Worm (Caenorhabditis elegans): ENCODE measurements around the gene iff-1.

Gene iff-1

DNA sequence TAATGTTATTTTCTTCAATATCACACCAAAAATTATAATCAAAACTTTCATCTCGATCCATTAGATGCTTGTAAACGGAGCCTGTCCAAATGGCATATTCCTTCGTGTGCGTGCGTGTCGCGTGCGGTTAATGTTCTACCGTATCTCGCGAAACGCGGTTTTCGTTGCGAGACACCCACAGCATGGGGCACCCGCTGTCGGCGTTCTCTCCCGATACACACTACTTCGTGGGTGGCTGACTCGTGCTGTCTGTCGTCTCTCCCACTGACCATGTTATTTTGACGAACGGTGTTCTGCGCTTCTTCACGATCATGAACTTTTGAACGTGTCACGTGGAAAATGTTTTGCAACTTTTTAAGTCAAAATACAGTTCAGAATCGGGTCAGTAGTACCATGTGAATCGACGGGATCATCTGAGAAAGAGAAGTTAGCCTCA, 18.5 kb upstream of the iff-1 start (continued):
- TF ChIP-seq madf-5 (GFP tag; IDR thresholded peaks at IDR 0.05) = peak; percentile 80 to 90; a peak in 2 of 4 replicates
- TF ChIP-seq ZK337.2 (GFP tag; IDR thresholded peaks at IDR 0.05) = peak; percentile 78; the same call in 1 of the 2 replicates
- peak; percentile 99 for TF ChIP-seq hmg-1.1 (GFP tag; IDR thresholded peaks at IDR 0.05)
- peak; percentile 92 for TF ChIP-seq madf-9 (GFP tag; conservative IDR thresholded peaks at IDR 0.05)
- peak; percentile 96 for TF ChIP-seq duxl-1 (tag; optimal IDR thresholded peaks at IDR 0.05; ENCODE audit: poor library complexity)
- peak; percentile 95 for TF ChIP-seq spr-1 (tag; optimal IDR thresholded peaks at IDR 0.05)
- peak; percentile 99 for TF ChIP-seq mxl-3 (GFP tag; optimal IDR thresholded peaks at IDR 0.05)
- peak; percentile 99 for TF ChIP-seq dve-1 (tag; optimal IDR thresholded peaks at IDR 0.05; ENCODE audit: insufficient read depth)
- TF ChIP-seq daf-12 (tag; optimal IDR thresholded peaks at IDR 0.05) = no peak
- TF ChIP-seq php-3 (GFP tag; IDR thresholded peaks at IDR 0.05) = peak; percentile 96
- peak; percentile 99 to 100 for TF ChIP-seq lsy-2 (tag; optimal IDR thresholded peaks at IDR 0.05)
- TF ChIP-seq lin-39 (tag; optimal IDR thresholded peaks at IDR 0.05) = peak; percentile 78
- peak; percentile 82 for TF ChIP-seq zip-2 (tag; optimal IDR thresholded peaks at IDR 0.05)
- TF ChIP-seq F44E2.7 (GFP tag; IDR thresholded peaks at IDR 0.05) = peak; percentile 73; the same call in 1 of the 2 replicates
- no peak for TF ChIP-seq ceh-62 (tag; optimal IDR thresholded peaks at IDR 0.05)
- 0 out of 2 replicates have a peak, but pooled peaks have one; percentile 56 for TF ChIP-seq dmd-8 (GFP tag; IDR thresholded peaks at IDR 0.05)
- peak; percentile 95 for TF ChIP-seq ama-1 (optimal IDR thresholded peaks at IDR 0.05)
- peak; percentile 97 for TF ChIP-seq nhr-42 (GFP tag; IDR thresholded peaks at IDR 0.05)
- TF ChIP-seq ceh-28 (tag; optimal IDR thresholded peaks at IDR 0.05) = no peak
- TF ChIP-seq daf-8 (GFP tag; IDR thresholded peaks at IDR 0.05) = 0 out of 2 replicates have a peak, but pooled peaks have one; percentile 51
- TF ChIP-seq hlh-11 (tag; optimal IDR thresholded peaks at IDR 0.05) = peak; percentile 100
- TF ChIP-seq lin-29 (GFP tag; IDR thresholded peaks at IDR 0.05) = peak; percentile 94
- no peak for TF ChIP-seq lin-15B (tag; optimal IDR thresholded peaks at IDR 0.05)
- TF ChIP-seq mxl-2 (GFP tag; conservative IDR thresholded peaks at IDR 0.05) = peak; percentile 93
- peak in 1 of 2 experiments; percentile 100 for TF ChIP-seq unc-62 (GFP tag; optimal IDR thresholded peaks at IDR 0.05 in 1 of 2)
- TF ChIP-seq unc-62 (tag; optimal IDR thresholded peaks at IDR 0.05) = no peak
- peak; percentile 99 for TF ChIP-seq nhr-11 (tag; optimal IDR thresholded peaks at IDR 0.05)
- peak; percentile 48; the same call in 1 of the 2 replicates for TF ChIP-seq zip-11 (GFP tag; IDR thresholded peaks at IDR 0.05)
- TF ChIP-seq F37D6.2 (tag; optimal IDR thresholded peaks at IDR 0.05) = peak; percentile 95
- peak; percentile 98 for TF ChIP-seq rbr-2 (tag; optimal IDR thresholded peaks at IDR 0.05)
- TF ChIP-seq F10B5.3 (tag; optimal IDR thresholded peaks at IDR 0.05) = peak; percentile 91
- peak; percentile 65 for TF ChIP-seq lim-7 (GFP tag; IDR thresholded peaks at IDR 0.05)
- TF ChIP-seq daf-16 (GFP tag; optimal IDR thresholded peaks at IDR 0.05) = peak; percentile 77 to 92
- peak; percentile 91 for TF ChIP-seq daf-16 (tag; optimal IDR thresholded peaks at IDR 0.05)
- TF ChIP-seq lin-13 (GFP tag; optimal IDR thresholded peaks at IDR 0.05) = peak; percentile 91
- TF ChIP-seq ctbp-1 (GFP tag; IDR thresholded peaks at IDR 0.05) = peak; percentile 98
- TF ChIP-seq ces-1 (GFP tag; optimal IDR thresholded peaks at IDR 0.05) = no peak
- peak; percentile 80 for TF ChIP-seq zag-1 (tag; optimal IDR thresholded peaks at IDR 0.05)
- peak; percentile 96 for TF ChIP-seq Y105C5A.15 (GFP tag; IDR thresholded peaks at IDR 0.05)
- TF ChIP-seq F26F4.8 (GFP tag; conservative IDR thresholded peaks at IDR 0.05) = no peak
- 0 out of 2 replicates have a peak, but pooled peaks have one; percentile 66 for TF ChIP-seq tag-97 (GFP tag; IDR thresholded peaks at IDR 0.05)
- TF ChIP-seq F49E8.2 (tag; optimal IDR thresholded peaks at IDR 0.05; ENCODE audit: borderline replicate concordance) = no peak
- TF ChIP-seq set-16 (GFP tag; IDR thresholded peaks at IDR 0.05) = peak; percentile 91
- TF ChIP-seq egl-27 (tag; optimal IDR thresholded peaks at IDR 0.05) = peak; percentile 19
- peak; percentile 37 for TF ChIP-seq unc-39 (tag; optimal IDR thresholded peaks at IDR 0.05)
- peak; percentile 98 for TF ChIP-seq ceh-20 (GFP tag; IDR thresholded peaks at IDR 0.05)
- peak; percentile 98 for TF ChIP-seq egl-43 (GFP tag; IDR thresholded peaks at IDR 0.05)
- TF ChIP-seq Y75B8A.6 (GFP tag; IDR thresholded peaks at IDR 0.05) = peak; percentile 95
- TF ChIP-seq nhr-25 (tag; optimal IDR thresholded peaks at IDR 0.05; ENCODE audit: borderline replicate concordance, insufficient read depth) = peak; percentile 98
- peak; percentile 98 for TF ChIP-seq lin-1 (GFP tag; IDR thresholded peaks at IDR 0.05)
- peak; percentile 83 for TF ChIP-seq daf-19 (GFP tag; conservative IDR thresholded peaks at IDR 0.05)
